Worm (Caenorhabditis elegans): Measurements from ENCODE around the gene Y43F8B.12.

Y43F8B.12 gene

ce11 chrV:19432030-19432429, 36.2 kb upstream of the Y43F8B.12 start:
- TF ChIP-seq tra-4 (tag; optimal IDR thresholded peaks at IDR 0.05): no peak
- no peak for TF ChIP-seq scrt-1 (GFP tag; IDR thresholded peaks at IDR 0.05)
- TF ChIP-seq pes-1 (GFP tag; IDR thresholded peaks at IDR 0.05): no peak
- no peak for TF ChIP-seq ets-7 (tag; optimal IDR thresholded peaks at IDR 0.05)
- TF ChIP-seq sea-1 (GFP tag; conservative IDR thresholded peaks at IDR 0.05): no peak
- TF ChIP-seq hnd-1 (tag; optimal IDR thresholded peaks at IDR 0.05): no peak
- TF ChIP-seq ceh-36 (tag; optimal IDR thresholded peaks at IDR 0.05): no peak
- no peak for TF ChIP-seq ceh-13 (GFP tag; optimal IDR thresholded peaks at IDR 0.05)

DNA sequence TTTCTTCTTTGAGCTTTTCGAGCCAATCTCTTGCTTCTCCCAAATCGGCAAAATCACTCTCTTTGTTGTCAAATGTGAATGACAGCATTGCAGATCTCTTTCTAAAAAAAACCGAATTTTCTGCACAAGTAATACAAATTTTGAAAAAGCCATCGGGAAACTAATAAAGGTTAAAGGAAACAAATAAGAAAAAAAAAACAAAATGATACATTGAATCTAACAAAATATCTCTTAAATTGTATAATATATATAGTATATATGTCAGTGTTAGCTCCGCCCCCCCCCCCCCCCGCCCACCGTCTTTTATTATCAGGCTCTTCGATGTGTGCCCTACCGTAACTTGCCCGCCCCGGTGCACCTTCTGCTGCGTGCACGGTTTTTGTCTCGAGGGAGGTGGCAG, 35.2 kb upstream of the Y43F8B.12 start, which contains the start of gene C25F9.11:
Gene C25F9.11 (minus strand): TSS at position 101 of the 400 bp plus-strand sequence.
- TF ChIP-seq hnd-1 (tag; optimal IDR thresholded peaks at IDR 0.05) (no peak), F13C5.2 (tag; optimal IDR thresholded peaks at IDR 0.05) (no peak), flt-1 (GFP tag; IDR thresholded peaks at IDR 0.05) (no peak), tbx-37 (GFP tag; conservative IDR thresholded peaks at IDR 0.05) (no peak), scrt-1 (GFP tag; IDR thresholded peaks at IDR 0.05) (no peak), pes-1 (GFP tag; IDR thresholded peaks at IDR 0.05) (no peak), ama-1 (optimal IDR thresholded peaks at IDR 0.05) (no peak), B0310.2 (tag; optimal IDR thresholded peaks at IDR 0.05) (no peak), aly-1 (tag; optimal IDR thresholded peaks at IDR 0.05) (no peak), tra-4 (tag; optimal IDR thresholded peaks at IDR 0.05) (no peak), hmbx-1 (tag; optimal IDR thresholded peaks at IDR 0.05) (no peak), ceh-13 (GFP tag; optimal IDR thresholded peaks at IDR 0.05) (no peak), tbx-11 (GFP tag; IDR thresholded peaks at IDR 0.05) (no peak), ceh-36 (tag; optimal IDR thresholded peaks at IDR 0.05) (no peak), ets-7 (tag; optimal IDR thresholded peaks at IDR 0.05) (no peak), hmg-4 (GFP tag; optimal IDR thresholded peaks at IDR 0.05) (no peak), sea-1 (GFP tag; conservative IDR thresholded peaks at IDR 0.05) (no peak)

DNA sequence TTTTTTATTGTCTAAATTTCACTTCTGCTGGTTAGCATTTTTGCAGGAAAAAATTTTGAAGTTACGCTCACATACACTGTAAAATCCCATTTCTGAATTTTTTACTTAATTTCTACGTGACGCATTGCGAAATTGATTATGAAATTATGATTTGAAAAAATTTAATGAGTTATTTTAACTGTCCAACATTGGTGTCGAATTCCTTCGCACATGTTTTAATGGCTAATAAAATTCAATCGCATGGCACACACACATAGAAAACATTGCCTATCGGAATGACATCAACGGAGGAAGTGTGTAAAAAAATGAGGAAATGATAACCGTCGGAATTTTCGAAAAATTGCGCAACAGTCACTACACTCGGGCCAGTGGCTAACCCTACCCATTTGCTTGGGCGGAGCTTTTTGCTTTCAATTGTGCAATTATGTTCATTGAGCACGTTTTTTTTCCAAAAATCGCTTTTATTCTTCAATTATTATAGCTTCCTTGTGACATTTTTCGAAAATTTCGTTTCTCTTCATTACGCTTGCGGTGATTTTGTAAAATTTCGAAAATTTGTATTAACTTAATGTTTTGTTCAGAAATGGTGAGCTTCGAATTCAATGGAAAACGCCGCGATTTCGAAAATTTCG, 34.3 kb upstream of the Y43F8B.12 start, which contains the start of gene C25F9.16:
Gene C25F9.16 (plus strand): TSS at position 582 of the 632 bp plus-strand sequence.
- TF ChIP-seq tra-4 (tag; optimal IDR thresholded peaks at IDR 0.05) (no peak), flt-1 (GFP tag; IDR thresholded peaks at IDR 0.05) (no peak), tbx-37 (GFP tag; conservative IDR thresholded peaks at IDR 0.05) (no peak), scrt-1 (GFP tag; IDR thresholded peaks at IDR 0.05) (no peak), ceh-13 (GFP tag; optimal IDR thresholded peaks at IDR 0.05) (no peak), hmbx-1 (tag; optimal IDR thresholded peaks at IDR 0.05) (no peak), ets-7 (tag; optimal IDR thresholded peaks at IDR 0.05) (no peak), ceh-36 (tag; optimal IDR thresholded peaks at IDR 0.05) (no peak), tbx-11 (GFP tag; IDR thresholded peaks at IDR 0.05) (no peak), F13C5.2 (tag; optimal IDR thresholded peaks at IDR 0.05) (no peak), ama-1 (optimal IDR thresholded peaks at IDR 0.05) (no peak), hmg-4 (GFP tag; optimal IDR thresholded peaks at IDR 0.05) (no peak), sea-1 (GFP tag; conservative IDR thresholded peaks at IDR 0.05) (no peak), pes-1 (GFP tag; IDR thresholded peaks at IDR 0.05) (no peak), aly-1 (tag; optimal IDR thresholded peaks at IDR 0.05) (no peak)

- TF ChIP-seq hmbx-1 (tag; optimal IDR thresholded peaks at IDR 0.05) (no peak), ets-7 (tag; optimal IDR thresholded peaks at IDR 0.05) (no peak), hmg-4 (GFP tag; optimal IDR thresholded peaks at IDR 0.05) (no peak), B0310.2 (tag; optimal IDR thresholded peaks at IDR 0.05) (no peak), flt-1 (GFP tag; IDR thresholded peaks at IDR 0.05) (no peak), tbx-11 (GFP tag; IDR thresholded peaks at IDR 0.05) (no peak), tbx-37 (GFP tag; conservative IDR thresholded peaks at IDR 0.05) (no peak), ceh-13 (GFP tag; optimal IDR thresholded peaks at IDR 0.05) (no peak), ceh-36 (tag; optimal IDR thresholded peaks at IDR 0.05) (no peak), F13C5.2 (tag; optimal IDR thresholded peaks at IDR 0.05) (no peak), hnd-1 (tag; optimal IDR thresholded peaks at IDR 0.05) (no peak), sea-1 (GFP tag; conservative IDR thresholded peaks at IDR 0.05) (no peak), aly-1 (tag; optimal IDR thresholded peaks at IDR 0.05) (no peak), tra-4 (tag; optimal IDR thresholded peaks at IDR 0.05) (no peak), scrt-1 (GFP tag; IDR thresholded peaks at IDR 0.05) (no peak)
Measured at ce11 chrV:19436307-19436706, 31.9 kb upstream of the Y43F8B.12 start, which contains the start of gene C25F9.14. TSS of gene C25F9.14 (plus strand) at chrV:19436484.

DNA sequence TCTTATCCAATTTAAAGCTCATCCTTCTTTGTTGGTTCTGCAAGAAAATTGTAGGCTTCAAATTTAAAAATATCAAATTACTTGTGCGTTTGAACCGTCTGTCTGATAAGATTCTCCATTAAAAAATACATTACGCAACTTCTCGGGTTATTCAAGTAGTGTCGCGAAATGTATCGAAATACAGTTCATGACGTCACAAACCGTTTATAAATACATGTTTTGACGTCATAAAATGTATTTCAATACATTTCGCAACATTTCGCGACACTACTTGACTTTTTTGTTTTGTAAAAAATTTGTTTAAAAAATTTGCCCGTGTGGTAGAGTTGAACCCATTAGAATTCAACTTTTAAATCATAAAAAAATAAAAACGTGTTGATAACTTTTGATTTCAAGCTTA, 24.6 kb upstream of the Y43F8B.12 start:
- no peak for TF ChIP-seq F13C5.2 (tag; optimal IDR thresholded peaks at IDR 0.05)
- TF ChIP-seq tra-4 (tag; optimal IDR thresholded peaks at IDR 0.05): no peak
- no peak for TF ChIP-seq B0310.2 (tag; optimal IDR thresholded peaks at IDR 0.05)
- TF ChIP-seq ets-7 (tag; optimal IDR thresholded peaks at IDR 0.05): no peak
- no peak for TF ChIP-seq flt-1 (GFP tag; IDR thresholded peaks at IDR 0.05)
- no peak for TF ChIP-seq tbx-11 (GFP tag; IDR thresholded peaks at IDR 0.05)
- no peak for TF ChIP-seq sea-1 (GFP tag; conservative IDR thresholded peaks at IDR 0.05)
- TF ChIP-seq ceh-36 (tag; optimal IDR thresholded peaks at IDR 0.05): no peak
- no peak for TF ChIP-seq hmg-4 (GFP tag; optimal IDR thresholded peaks at IDR 0.05)
- no peak for TF ChIP-seq tbx-37 (GFP tag; conservative IDR thresholded peaks at IDR 0.05)
- TF ChIP-seq pes-1 (GFP tag; IDR thresholded peaks at IDR 0.05): no peak
- TF ChIP-seq hnd-1 (tag; optimal IDR thresholded peaks at IDR 0.05): no peak

- TF ChIP-seq hmg-4 (GFP tag; optimal IDR thresholded peaks at IDR 0.05) (no peak), B0310.2 (tag; optimal IDR thresholded peaks at IDR 0.05) (no peak), scrt-1 (GFP tag; IDR thresholded peaks at IDR 0.05) (no peak), flt-1 (GFP tag; IDR thresholded peaks at IDR 0.05) (no peak), F13C5.2 (tag; optimal IDR thresholded peaks at IDR 0.05) (no peak), ceh-36 (tag; optimal IDR thresholded peaks at IDR 0.05) (no peak), tbx-11 (GFP tag; IDR thresholded peaks at IDR 0.05) (no peak), tra-4 (tag; optimal IDR thresholded peaks at IDR 0.05) (no peak)
Measured at ce11 chrV:19445442-19445841, 22.7 kb upstream of the Y43F8B.12 start, which contains the start of gene M04C3.1. TSS of gene M04C3.1 (minus strand) at chrV:19445605.

DNA sequence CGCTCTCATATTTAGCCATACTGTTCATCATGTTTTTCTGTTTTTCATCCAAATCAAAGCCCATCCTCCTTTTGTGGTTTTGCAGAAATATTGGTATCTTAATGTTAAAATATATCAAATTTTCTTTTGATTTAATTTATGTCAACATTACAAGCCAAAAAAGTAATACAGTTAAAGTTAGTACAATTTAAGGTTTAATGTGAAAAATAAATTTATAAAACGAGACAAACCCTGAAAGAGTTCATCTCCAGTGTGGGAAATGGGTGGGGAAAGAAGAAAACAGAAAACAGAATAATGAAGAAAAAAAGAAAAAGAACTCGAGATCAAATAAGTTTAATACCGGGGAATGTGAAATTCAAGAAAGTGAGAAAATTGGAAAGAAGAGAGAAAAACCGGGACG, 19.4 kb upstream of the Y43F8B.12 start, which contains the start of gene M04C3.2:
Gene M04C3.2 (minus strand): TSS at position 101 of the 400 bp plus-strand sequence.
- no peak for TF ChIP-seq hnd-1 (tag; optimal IDR thresholded peaks at IDR 0.05)
- TF ChIP-seq hmg-4 (GFP tag; optimal IDR thresholded peaks at IDR 0.05): no peak
- no peak for TF ChIP-seq ama-1 (optimal IDR thresholded peaks at IDR 0.05)
- no peak for TF ChIP-seq tbx-37 (GFP tag; conservative IDR thresholded peaks at IDR 0.05)
- no peak for TF ChIP-seq ets-7 (tag; optimal IDR thresholded peaks at IDR 0.05)
- TF ChIP-seq ceh-36 (tag; optimal IDR thresholded peaks at IDR 0.05): no peak
- TF ChIP-seq tra-4 (tag; optimal IDR thresholded peaks at IDR 0.05): no peak
- TF ChIP-seq flt-1 (GFP tag; IDR thresholded peaks at IDR 0.05): no peak
- TF ChIP-seq ceh-13 (GFP tag; optimal IDR thresholded peaks at IDR 0.05): no peak
- TF ChIP-seq B0310.2 (tag; optimal IDR thresholded peaks at IDR 0.05): no peak
- no peak for TF ChIP-seq F13C5.2 (tag; optimal IDR thresholded peaks at IDR 0.05)
- TF ChIP-seq hmbx-1 (tag; optimal IDR thresholded peaks at IDR 0.05): no peak
- no peak for TF ChIP-seq pes-1 (GFP tag; IDR thresholded peaks at IDR 0.05)

Measured in whole organism, early embryonic.